Worm (Caenorhabditis elegans): ENCODE data around the gene C10C6.3.

- TF ChIP-seq nhr-11 (tag; optimal IDR thresholded peaks at IDR 0.05) (no peak), snpc-4 (tag; optimal IDR thresholded peaks at IDR 0.05) (no peak), ZK546.5 (tag; optimal IDR thresholded peaks at IDR 0.05) (no peak), aly-2 (tag; optimal IDR thresholded peaks at IDR 0.05) (no peak), F49E8.2 (tag; optimal IDR thresholded peaks at IDR 0.05; ENCODE audit: borderline replicate concordance) (no peak), unc-130 (GFP tag; optimal IDR thresholded peaks at IDR 0.05) (no peak), daf-12 (tag; optimal IDR thresholded peaks at IDR 0.05) (no peak), ama-1 (optimal IDR thresholded peaks at IDR 0.05) (no peak), dve-1 (tag; optimal IDR thresholded peaks at IDR 0.05; ENCODE audit: insufficient read depth) (peak; percentile 62), lsy-2 (tag; optimal IDR thresholded peaks at IDR 0.05) (no peak), aha-1 (tag) (peak; percentile 21), lim-7 (GFP tag; IDR thresholded peaks at IDR 0.05) (no peak), egl-27 (tag; optimal IDR thresholded peaks at IDR 0.05) (no peak), nhr-237 (tag; optimal IDR thresholded peaks at IDR 0.05) (no peak)
These were observed 30.4 kb downstream of the C10C6.3 start for ce11 chrIV:11434575-11434974.

Measured in whole organism, L4 larva.